Worm (Caenorhabditis elegans) whole organism, midembryonic: ENCODE measurements around the gene acr-2.

Experiments
- T22C8.4 ChIP-seq: fragments of 200-800 bp; sonication (Bioruptor generic); IDR thresholded peaks from 2 replicates; pipeline ENCODE4 v1.3.6; 2022; ENCODE audit warnings: missing genetic modification characterization, missing compliant biosample characterization
- klf-2 ChIP-seq: fragments of 200-800 bp; sonication (Bioruptor generic); conservative IDR thresholded peaks from 2 replicates; pipeline ENCODE4 v1.3.6; 2022; ENCODE audit warnings: missing genetic modification reagents, missing genetic modification characterization, missing compliant biosample characterization

DNA sequence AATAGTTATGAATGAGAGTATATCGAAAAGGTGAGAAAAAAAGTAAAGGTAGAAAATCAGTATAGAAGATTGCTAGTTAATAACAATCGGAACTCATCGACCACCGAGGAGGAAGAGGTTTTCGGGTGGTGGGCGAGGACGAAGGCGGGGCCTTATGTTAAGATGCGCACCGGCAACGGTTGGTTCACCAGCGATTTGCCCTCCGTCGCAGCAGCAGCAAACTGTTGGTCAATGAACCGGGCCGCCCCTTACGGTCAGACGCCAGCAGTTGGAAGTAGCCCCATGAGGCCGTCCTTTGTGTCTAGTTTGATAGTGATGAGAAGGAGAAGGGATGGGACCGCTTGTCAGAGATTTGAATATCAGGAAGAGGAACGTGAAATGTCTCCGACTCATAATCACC, 33.4 kb upstream of the acr-2 start, which contains the start of gene nhr-137:
- TF ChIP-seq T22C8.4 (GFP tag; lab: Robert Waterston, UW) = no peak
- no peak for TF ChIP-seq klf-2 (GFP tag; lab: Robert Waterston, UW)
